Fruit fly (Drosophila melanogaster): Measurements from ENCODE around the gene CG32452.

dm6 chr3L:22741389-22742120 is 24.0 kb downstream of the CG32452 start, which contains the start of gene CG7369:
- TF ChIP-seq jim (GFP tag; optimal IDR thresholded peaks at IDR 0.05) (peak; percentile 26), Vsx2 (GFP tag; optimal IDR thresholded peaks at IDR 0.05; ENCODE audit: partially characterized antibody) (no peak)

Data from whole organism, wandering third instar larva.